Fruit fly (Drosophila melanogaster): Measurements from ENCODE around the gene Prosbeta2R2.

DNA sequence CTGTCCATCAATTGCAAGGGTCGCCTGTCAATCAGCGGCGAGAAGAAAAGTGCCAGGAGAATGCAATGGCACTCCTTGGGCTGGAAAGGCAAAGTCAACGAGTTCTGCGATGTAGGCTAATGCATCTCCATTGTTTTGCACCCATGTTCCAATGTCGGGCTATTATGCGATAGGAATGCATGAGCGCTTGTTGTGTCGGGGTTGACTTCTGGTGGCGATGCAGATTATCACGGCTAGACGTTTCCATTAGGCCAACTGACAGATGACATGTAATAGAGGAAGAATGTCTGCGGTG is 6.6 kb downstream of the Prosbeta2R2 start:
- TF ChIP-seq CG8478 (optimal IDR thresholded peaks at IDR 0.05), result no peak
- TF ChIP-seq usp (GFP tag; optimal IDR thresholded peaks at IDR 0.05), result no peak
- no peak for TF ChIP-seq pan (optimal IDR thresholded peaks at IDR 0.05)
- TF ChIP-seq psq (optimal IDR thresholded peaks at IDR 0.05), result no peak
- TF ChIP-seq Dll (optimal IDR thresholded peaks at IDR 0.05), result no peak
- no peak for TF ChIP-seq EcR (GFP tag; optimal IDR thresholded peaks at IDR 0.05)

Data from whole organism.